Fruit fly (Drosophila melanogaster) whole organism, embryonic: ENCODE results near the gene corto.

ENCODE experiments used
- CG10147 ChIP-seq: fragments of 200-800 bp; sonication (Bioruptor generic); optimal IDR thresholded peaks from 2 replicates; lab custom pipeline; 2019; ENCODE audit warnings: missing biosample characterization, mild to moderate bottlenecking, missing genetic modification characterization, moderate library complexity
- CG10274 ChIP-seq: fragments of 200-800 bp; sonication (Bioruptor generic); optimal IDR thresholded peaks from 3 replicates; lab custom pipeline; 2017; ENCODE audit warnings: missing biosample characterization, mild to moderate bottlenecking, missing genetic modification characterization
- CG10654 ChIP-seq: fragments of 200-800 bp; sonication (Bioruptor generic); optimal IDR thresholded peaks from 2 replicates; lab custom pipeline; 2016; ENCODE audit warnings: missing biosample characterization, missing genetic modification characterization
- CG11398 ChIP-seq: fragments of 200-800 bp; sonication (Bioruptor generic); optimal IDR thresholded peaks from 2 replicates; lab custom pipeline; 2016; ENCODE audit warnings: missing biosample characterization, missing genetic modification characterization
- CG13296 ChIP-seq: fragments of 200-800 bp; sonication (Bioruptor generic); optimal IDR thresholded peaks from 3 replicates; lab custom pipeline; 2018; ENCODE audit warnings: missing biosample characterization, mild to moderate bottlenecking, missing genetic modification characterization
- CG14050 ChIP-seq: fragments of 200-800 bp; sonication (Bioruptor generic); IDR thresholded peaks from 3 replicates; pipeline ENCODE4 v1.3.6; 2022; ENCODE audit warnings: missing biosample characterization, missing genetic modification characterization
- CG17186 ChIP-seq: fragments of 200-800 bp; sonication (Bioruptor generic); optimal IDR thresholded peaks from 3 replicates; lab custom pipeline; 2017; ENCODE audit warnings: missing biosample characterization, missing genetic modification reagents, missing genetic modification characterization
- CG30020 ChIP-seq: fragments of 200-800 bp; optimal IDR thresholded peaks from 2 replicates; lab custom pipeline; 2019; ENCODE audit warnings: missing biosample characterization, mild to moderate bottlenecking, missing genetic modification characterization, moderate library complexity
- CG30403 ChIP-seq: fragments of 200-800 bp; sonication (Bioruptor generic); optimal IDR thresholded peaks from 3 replicates; lab custom pipeline; 2016; ENCODE audit warnings: missing biosample characterization, missing genetic modification characterization
- CG3281 ChIP-seq: fragments of 200-800 bp; sonication (Bioruptor generic); optimal IDR thresholded peaks from 3 replicates; lab custom pipeline; 2017; ENCODE audit warnings: missing biosample characterization, mild to moderate bottlenecking, missing genetic modification characterization
- CG34224 ChIP-seq: fragments of 200-800 bp; sonication (Bioruptor generic); IDR thresholded peaks from 3 replicates; pipeline ENCODE4 v1.3.6; 2022; ENCODE audit warnings: missing biosample characterization, missing genetic modification characterization; ENCODE audit not compliant: partially characterized antibody
- CG43689 ChIP-seq: fragments of 200-800 bp; sonication (Bioruptor generic); IDR thresholded peaks from 2 replicates; pipeline ENCODE4 v1.3.6; 2022; ENCODE audit warnings: missing biosample characterization, missing genetic modification characterization
- CG4424 ChIP-seq: fragments of 200-800 bp; sonication (Bioruptor generic); optimal IDR thresholded peaks from 3 replicates; lab custom pipeline; 2016; ENCODE audit warnings: missing biosample characterization, missing genetic modification characterization
- CG6683 ChIP-seq: fragments of 200-800 bp; sonication (Bioruptor generic); optimal IDR thresholded peaks from 2 replicates; lab custom pipeline; 2017; ENCODE audit warnings: missing biosample characterization, mild to moderate bottlenecking, missing genetic modification characterization, missing genetic modification reagents
- CG6689 ChIP-seq: fragments of 200-800 bp; sonication (Bioruptor generic); IDR thresholded peaks from 2 replicates; pipeline ENCODE4 v1.3.6; 2022; ENCODE audit warnings: missing biosample characterization, missing genetic modification characterization
- CG7786 ChIP-seq: fragments of 200-800 bp; sonication (Bioruptor generic); optimal IDR thresholded peaks from 2 replicates; lab custom pipeline; 2016; ENCODE audit warnings: missing biosample characterization, missing genetic modification characterization
- CG7963 ChIP-seq: fragments of 200-800 bp; sonication (Bioruptor generic); IDR thresholded peaks from 3 replicates; pipeline ENCODE4 v1.3.6; 2022; ENCODE audit warnings: missing biosample characterization, missing genetic modification characterization; ENCODE audit not compliant: partially characterized antibody
- CG9727 ChIP-seq: fragments of 200-800 bp; sonication (Bioruptor generic); optimal IDR thresholded peaks from 3 replicates; lab custom pipeline; 2017; ENCODE audit warnings: missing biosample characterization, mild to moderate bottlenecking, missing genetic modification characterization
- CHES-1-like ChIP-seq: fragments of 200-800 bp; sonication (Bioruptor generic); optimal IDR thresholded peaks from 2 replicates; lab custom pipeline; 2016; ENCODE audit warnings: missing biosample characterization, missing genetic modification characterization
- Fer2 ChIP-seq: fragments of 200-800 bp; sonication (Bioruptor generic); optimal IDR thresholded peaks from 2 replicates; lab custom pipeline; 2018; ENCODE audit warnings: missing biosample characterization, mild to moderate bottlenecking, missing genetic modification characterization, moderate library complexity
- Fer3 ChIP-seq: fragments of 200-800 bp; sonication (Bioruptor generic); optimal IDR thresholded peaks from 2 replicates; lab custom pipeline; 2018; ENCODE audit warnings: missing biosample characterization, mild to moderate bottlenecking, missing genetic modification characterization, moderate library complexity
- MTF-1 ChIP-seq: fragments of 200-800 bp; sonication (Bioruptor generic); optimal IDR thresholded peaks from 2 replicates; lab custom pipeline; 2018; ENCODE audit warnings: missing biosample characterization, mild to moderate bottlenecking, missing genetic modification characterization, borderline replicate concordance
- Meics ChIP-seq: fragments of 200-800 bp; sonication (Bioruptor generic); optimal IDR thresholded peaks from 2 replicates; lab custom pipeline; 2017; ENCODE audit warnings: missing biosample characterization, mild to moderate bottlenecking, missing genetic modification characterization
- Myb ChIP-seq: fragments of 200-800 bp; sonication (Bioruptor generic); optimal IDR thresholded peaks from 2 replicates; lab custom pipeline; 2016; ENCODE audit warnings: missing biosample characterization, missing genetic modification characterization
- Poxn ChIP-seq: fragments of 200-800 bp; sonication (Bioruptor generic); IDR thresholded peaks from 2 replicates; pipeline ENCODE4 v1.3.6; 2022; ENCODE audit warnings: missing biosample characterization, missing genetic modification characterization
- Rfx ChIP-seq: fragments of 200-800 bp; sonication (Bioruptor generic); IDR thresholded peaks from 2 replicates; pipeline ENCODE4 v1.3.6; 2022; ENCODE audit warnings: missing biosample characterization, missing genetic modification characterization
- Ssrp ChIP-seq: fragments of 200-800 bp; sonication (Bioruptor generic); optimal IDR thresholded peaks from 2 replicates; lab custom pipeline; 2018; ENCODE audit warnings: missing biosample characterization, mild to moderate bottlenecking, missing genetic modification characterization, moderate library complexity
- YL-1 ChIP-seq: fragments of 200-800 bp; sonication (Bioruptor generic); optimal IDR thresholded peaks from 3 replicates; lab custom pipeline; 2017; ENCODE audit warnings: missing biosample characterization, mild to moderate bottlenecking, missing genetic modification characterization
- bigmax ChIP-seq: fragments of 200-800 bp; sonication (Bioruptor generic); optimal IDR thresholded peaks from 2 replicates; lab custom pipeline; 2018; ENCODE audit warnings: missing biosample characterization, mild to moderate bottlenecking, missing genetic modification characterization
- cato ChIP-seq: fragments of 200-800 bp; sonication (Bioruptor generic); optimal IDR thresholded peaks from 2 replicates; lab custom pipeline; 2016; ENCODE audit warnings: missing biosample characterization, missing genetic modification characterization, borderline replicate concordance
- danr ChIP-seq: fragments of 200-800 bp; sonication (Bioruptor generic); IDR thresholded peaks from 2 replicates; pipeline ENCODE4 v1.3.6; 2022; ENCODE audit warnings: missing biosample characterization, missing genetic modification characterization
- dmrt11E ChIP-seq: fragments of 200-800 bp; sonication (Bioruptor generic); optimal IDR thresholded peaks from 3 replicates; lab custom pipeline; 2018; ENCODE audit warnings: missing biosample characterization, mild to moderate bottlenecking, missing genetic modification characterization, moderate library complexity
- ems ChIP-seq: fragments of 200-800 bp; sonication (Bioruptor generic); optimal IDR thresholded peaks from 3 replicates; lab custom pipeline; 2016; ENCODE audit warnings: missing biosample characterization, missing genetic modification characterization
- en ChIP-seq: fragments of 200-800 bp; sonication (Bioruptor generic); optimal IDR thresholded peaks from 2 replicates; lab custom pipeline; 2016; ENCODE audit warnings: missing biosample characterization, missing genetic modification characterization
- fd96Cb ChIP-seq: fragments of 200-800 bp; sonication (Bioruptor generic); optimal IDR thresholded peaks from 2 replicates; lab custom pipeline; 2018; ENCODE audit warnings: missing biosample characterization, mild to moderate bottlenecking, missing genetic modification characterization, moderate library complexity
- hbn ChIP-seq: fragments of 200-800 bp; sonication (Bioruptor generic); IDR thresholded peaks from 2 replicates; pipeline ENCODE4 v1.3.6; 2022; ENCODE audit warnings: missing biosample characterization, missing genetic modification characterization; ENCODE audit not compliant: partially characterized antibody
- her ChIP-seq: fragments of 200-800 bp; sonication (Bioruptor generic); optimal IDR thresholded peaks from 2 replicates; lab custom pipeline; 2016; ENCODE audit warnings: missing biosample characterization, missing genetic modification characterization
- knrl ChIP-seq: fragments of 200-800 bp; sonication (Bioruptor generic); IDR thresholded peaks from 3 replicates; pipeline ENCODE4 v1.3.6; 2022; ENCODE audit warnings: missing biosample characterization, missing genetic modification characterization; ENCODE audit not compliant: partially characterized antibody
- nerfin-1 ChIP-seq: fragments of 200-800 bp; sonication (Bioruptor generic); optimal IDR thresholded peaks from 3 replicates; lab custom pipeline; 2019; ENCODE audit warnings: missing biosample characterization, mild to moderate bottlenecking, missing genetic modification characterization, moderate library complexity
- org-1 ChIP-seq: fragments of 200-800 bp; sonication (Bioruptor generic); optimal IDR thresholded peaks from 2 replicates; lab custom pipeline; 2017; ENCODE audit warnings: missing biosample characterization, missing genetic modification characterization
- shn ChIP-seq: fragments of 200-800 bp; sonication (Bioruptor generic); optimal IDR thresholded peaks from 3 replicates; lab custom pipeline; 2016; ENCODE audit warnings: missing biosample characterization, missing genetic modification characterization
- sna ChIP-seq: fragments of 200-800 bp; sonication (Bioruptor generic); IDR thresholded peaks from 2 replicates; pipeline ENCODE4 v1.3.6; 2022; ENCODE audit warnings: missing biosample characterization, missing genetic modification characterization; ENCODE audit not compliant: partially characterized antibody
- stc ChIP-seq: fragments of 200-800 bp; sonication (Bioruptor generic); IDR thresholded peaks from 2 replicates; pipeline ENCODE4 v1.3.6; 2022; ENCODE audit warnings: missing biosample characterization, missing genetic modification characterization
- tin ChIP-seq: fragments of 200-800 bp; sonication (Bioruptor generic); optimal IDR thresholded peaks from 3 replicates; lab custom pipeline; 2016; ENCODE audit warnings: missing biosample characterization, missing genetic modification characterization
- toy ChIP-seq: fragments of 200-800 bp; sonication (Bioruptor generic); IDR thresholded peaks from 2 replicates; pipeline ENCODE4 v1.3.6; 2022; ENCODE audit warnings: missing biosample characterization, missing genetic modification characterization
- twi ChIP-seq: fragments of 200-800 bp; optimal IDR thresholded peaks from 2 replicates; lab custom pipeline; 2019; ENCODE audit warnings: missing biosample characterization, mild to moderate bottlenecking, missing genetic modification characterization, moderate library complexity
- vnd ChIP-seq: fragments of 200-800 bp; sonication (Bioruptor generic); IDR thresholded peaks from 3 replicates; pipeline ENCODE4 v1.3.6; 2022; ENCODE audit warnings: missing biosample characterization, missing genetic modification characterization; ENCODE audit not compliant: partially characterized antibody
- wor ChIP-seq: fragments of 200-800 bp; sonication (Bioruptor generic); IDR thresholded peaks from 2 replicates; pipeline ENCODE4 v1.3.6; 2022; ENCODE audit warnings: missing biosample characterization, missing genetic modification characterization
- zen2 ChIP-seq: fragments of 200-800 bp; sonication (Bioruptor generic); IDR thresholded peaks from 3 replicates; pipeline ENCODE4 v1.3.6; 2022; ENCODE audit warnings: missing biosample characterization, missing genetic modification characterization; ENCODE audit not compliant: partially characterized antibody

The corto gene

dm6 chr3R:5053611-5054133, 33.2 kb downstream of the corto start (continued):
- TF ChIP-seq CG30403 (GFP tag; lab: Kevin White, UChicago) (no peak), CG11398 (GFP tag; lab: Kevin White, UChicago) (peak; percentile 85), CG9727 (GFP tag; lab: Kevin White, UChicago) (peak; percentile 91), CG17186 (GFP tag; lab: Kevin White, UChicago) (peak; percentile 37), CG43689 (GFP tag; lab: Robert Waterston, UW) (peak; percentile 46; the same call in 1 of the 2 replicates), Rfx (GFP tag; lab: Robert Waterston, UW) (peak; percentile 22; the same call in 1 of the 2 replicates), YL-1 (GFP tag; lab: Kevin White, UChicago) (peak; percentile 65), bigmax (peak; percentile 62), en (peak; percentile 70), her (GFP tag; lab: Kevin White, UChicago) (peak; percentile 54), hbn (GFP tag; lab: Robert Waterston, UW) (no peak), ems (GFP tag; lab: Kevin White, UChicago) (peak; percentile 47), fd96Cb (tag; lab: Kevin White, UChicago) (peak; percentile 34), CG4424 (GFP tag; lab: Kevin White, UChicago) (peak; percentile 51), CG10274 (GFP tag; lab: Kevin White, UChicago) (peak; percentile 31), CG3281 (GFP tag; lab: Kevin White, UChicago) (peak; percentile 63), Myb (GFP tag; lab: Kevin White, UChicago) (peak; percentile 47), CG10147 (peak; percentile 31), CG10654 (GFP tag; lab: Kevin White, UChicago) (peak; percentile 66), MTF-1 (GFP tag; lab: Kevin White, UChicago) (peak; percentile 91), vnd (GFP tag; lab: Robert Waterston, UW) (no peak), CG14050 (GFP tag; lab: Robert Waterston, UW) (peak; percentile 57), CG30020 (tag; lab: Kevin White, UChicago) (no peak), Meics (GFP tag; lab: Kevin White, UChicago) (peak; percentile 24), twi (tag; lab: Kevin White, UChicago) (peak; percentile 84), CG7963 (GFP tag; lab: Robert Waterston, UW) (no peak), cato (GFP tag; lab: Kevin White, UChicago) (peak; percentile 44), Fer3 (peak; percentile 59), CG34224 (GFP tag; lab: Robert Waterston, UW) (no peak), tin (GFP tag; lab: Kevin White, UChicago) (peak; percentile 32), CG7786 (peak; percentile 26), wor (GFP tag; lab: Robert Waterston, UW) (no peak), CHES-1-like (GFP tag; lab: Kevin White, UChicago) (peak; percentile 83), CG6689 (GFP tag; lab: Robert Waterston, UW) (peak; percentile 58), Ssrp (tag; lab: Kevin White, UChicago) (no peak), danr (peak; percentile 49; the same call in 1 of the 2 replicates), nerfin-1 (tag; lab: Kevin White, UChicago) (peak; percentile 73), knrl (GFP tag; lab: Robert Waterston, UW) (no peak), CG13296 (peak; percentile 66), Poxn (no peak), zen2 (GFP tag; lab: Robert Waterston, UW) (no peak), stc (GFP tag; lab: Robert Waterston, UW) (peak; percentile 75; the same call in 1 of the 2 replicates), toy (GFP tag; lab: Robert Waterston, UW) (no peak), dmrt11E (tag; lab: Kevin White, UChicago) (peak; percentile 80), sna (GFP tag; lab: Robert Waterston, UW) (no peak), Fer2 (tag; lab: Kevin White, UChicago) (peak; percentile 58), shn (peak; percentile 69), org-1 (GFP tag; lab: Kevin White, UChicago) (peak; percentile 83), CG6683 (GFP tag; lab: Kevin White, UChicago) (peak; percentile 73)
